Fruit fly (Drosophila melanogaster) whole organism, embryonic: ENCODE data around the gene Jhbp6.

Experiments used
- C15 ChIP-seq: fragments of 200-800 bp; sonication (Bioruptor generic); IDR thresholded peaks from 3 replicates; pipeline ENCODE4 v1.3.6; 2022; ENCODE audit warnings: missing biosample characterization, missing genetic modification characterization
- CG11085 ChIP-seq: fragments of 200-800 bp; sonication (Bioruptor generic); IDR thresholded peaks from 2 replicates; pipeline ENCODE4 v1.3.6; 2022; ENCODE audit warnings: missing biosample characterization, missing genetic modification characterization
- CG11723 ChIP-seq: fragments of 200-800 bp; sonication (Bioruptor generic); optimal IDR thresholded peaks from 2 replicates; lab custom pipeline; 2017; ENCODE audit warnings: missing biosample characterization, mild to moderate bottlenecking, missing genetic modification characterization
- CG12391 ChIP-seq: fragments of 200-800 bp; sonication (Bioruptor generic); optimal IDR thresholded peaks from 3 replicates; lab custom pipeline; 2018; ENCODE audit warnings: missing biosample characterization, mild to moderate bottlenecking, missing genetic modification characterization, moderate library complexity
- CG13894 ChIP-seq: fragments of 200-800 bp; sonication (Bioruptor generic); optimal IDR thresholded peaks from 3 replicates; lab custom pipeline; 2018; ENCODE audit warnings: missing biosample characterization, mild to moderate bottlenecking, missing genetic modification characterization, moderate library complexity
- CG14050 ChIP-seq: fragments of 200-800 bp; sonication (Bioruptor generic); IDR thresholded peaks from 3 replicates; pipeline ENCODE4 v1.3.6; 2022; ENCODE audit warnings: missing biosample characterization, missing genetic modification characterization
- CG17385 ChIP-seq: fragments of 200-800 bp; sonication (Bioruptor generic); optimal IDR thresholded peaks from 3 replicates; lab custom pipeline; 2018; ENCODE audit warnings: missing biosample characterization, mild to moderate bottlenecking, missing genetic modification characterization
- CG31365 ChIP-seq: fragments of 200-800 bp; sonication (Bioruptor generic); optimal IDR thresholded peaks from 2 replicates; lab custom pipeline; 2018; ENCODE audit warnings: missing biosample characterization, mild to moderate bottlenecking, missing genetic modification characterization
- CG3281 ChIP-seq: fragments of 200-800 bp; sonication (Bioruptor generic); optimal IDR thresholded peaks from 3 replicates; lab custom pipeline; 2017; ENCODE audit warnings: missing biosample characterization, mild to moderate bottlenecking, missing genetic modification characterization
- CG34224 ChIP-seq: fragments of 200-800 bp; sonication (Bioruptor generic); IDR thresholded peaks from 3 replicates; pipeline ENCODE4 v1.3.6; 2022; ENCODE audit warnings: missing biosample characterization, missing genetic modification characterization; ENCODE audit not compliant: partially characterized antibody
- CG34422 ChIP-seq: fragments of 200-800 bp; sonication (Bioruptor generic); IDR thresholded peaks from 3 replicates; pipeline ENCODE4 v1.3.6; 2022; ENCODE audit warnings: missing biosample characterization, missing genetic modification characterization
- CG42726 ChIP-seq: fragments of 200-800 bp; sonication (Bioruptor generic); IDR thresholded peaks from 2 replicates; pipeline ENCODE4 v1.3.6; 2022; ENCODE audit warnings: missing biosample characterization, missing genetic modification characterization; ENCODE audit not compliant: partially characterized antibody
- CG43689 ChIP-seq: fragments of 200-800 bp; sonication (Bioruptor generic); IDR thresholded peaks from 2 replicates; pipeline ENCODE4 v1.3.6; 2022; ENCODE audit warnings: missing biosample characterization, missing genetic modification characterization
- CG6689 ChIP-seq: fragments of 200-800 bp; sonication (Bioruptor generic); IDR thresholded peaks from 2 replicates; pipeline ENCODE4 v1.3.6; 2022; ENCODE audit warnings: missing biosample characterization, missing genetic modification characterization
- CG6854 ChIP-seq: fragments of 200-800 bp; sonication (Bioruptor generic); optimal IDR thresholded peaks from 3 replicates; lab custom pipeline; 2017; ENCODE audit warnings: missing biosample characterization, mild to moderate bottlenecking, missing genetic modification characterization
- CG7357 ChIP-seq: fragments of 200-800 bp; sonication (Bioruptor generic); IDR thresholded peaks from 3 replicates; pipeline ENCODE4 v1.3.6; 2022; ENCODE audit warnings: missing biosample characterization, missing genetic modification characterization
- CG7556 ChIP-seq: fragments of 200-800 bp; sonication (Bioruptor generic); optimal IDR thresholded peaks from 2 replicates; lab custom pipeline; 2017; ENCODE audit warnings: missing biosample characterization, mild to moderate bottlenecking, missing genetic modification characterization
- Dip3 ChIP-seq: fragments of 200-800 bp; sonication (Bioruptor generic); optimal IDR thresholded peaks from 3 replicates; lab custom pipeline; 2016; ENCODE audit warnings: missing biosample characterization, missing genetic modification characterization
- H2.0 ChIP-seq: fragments of 200-800 bp; sonication (Bioruptor generic); IDR thresholded peaks from 2 replicates; pipeline ENCODE4 v1.3.6; 2022; ENCODE audit warnings: missing biosample characterization, missing genetic modification characterization
- HLH54F ChIP-seq: fragments of 200-800 bp; sonication (Bioruptor generic); optimal IDR thresholded peaks from 3 replicates; lab custom pipeline; 2016; ENCODE audit warnings: missing biosample characterization, missing genetic modification characterization
- Lim3 ChIP-seq: fragments of 200-800 bp; sonication (Bioruptor generic); IDR thresholded peaks from 2 replicates; pipeline ENCODE4 v1.3.6; 2022; ENCODE audit warnings: missing biosample characterization, missing genetic modification characterization
- Oli ChIP-seq: fragments of 200-800 bp; sonication (Bioruptor generic); optimal IDR thresholded peaks from 2 replicates; lab custom pipeline; 2018; ENCODE audit warnings: missing biosample characterization, mild to moderate bottlenecking, missing genetic modification characterization, moderate library complexity
- Pdp1 ChIP-seq, 2 experiments: fragments of 200-800 bp; sonication (Bioruptor generic); optimal IDR thresholded peaks; 3 replicates each; lab custom pipeline; 2016; ENCODE audit warnings: missing biosample characterization in 2 of 2, missing genetic modification characterization in 2 of 2, mild to moderate bottlenecking in 1 of 2, moderate library complexity in 1 of 2
- Sry-β ChIP-seq: fragments of 200-800 bp; sonication (Bioruptor generic); optimal IDR thresholded peaks from 2 replicates; lab custom pipeline; 2018; ENCODE audit warnings: missing biosample characterization, mild to moderate bottlenecking, missing genetic modification characterization, moderate library complexity
- abd-A ChIP-seq: fragments of 200-800 bp; sonication (Bioruptor generic); optimal IDR thresholded peaks from 3 replicates; lab custom pipeline; 2019; ENCODE audit warnings: missing biosample characterization, mild to moderate bottlenecking, missing genetic modification characterization, moderate library complexity
- crc ChIP-seq: fragments of 200-800 bp; sonication (Bioruptor generic); optimal IDR thresholded peaks from 2 replicates; lab custom pipeline; 2016; ENCODE audit warnings: missing biosample characterization, missing genetic modification characterization
- dimm ChIP-seq: fragments of 200-800 bp; sonication (Bioruptor generic); IDR thresholded peaks from 2 replicates; pipeline ENCODE4 v1.3.6; 2022; ENCODE audit warnings: missing biosample characterization, missing genetic modification characterization
- dmrt99B ChIP-seq: fragments of 200-800 bp; sonication (Bioruptor generic); optimal IDR thresholded peaks from 2 replicates; lab custom pipeline; 2018; ENCODE audit warnings: missing biosample characterization, mild to moderate bottlenecking, missing genetic modification characterization, moderate library complexity
- ind ChIP-seq: fragments of 200-800 bp; sonication (Bioruptor generic); optimal IDR thresholded peaks from 3 replicates; lab custom pipeline; 2016; ENCODE audit warnings: missing biosample characterization, missing genetic modification characterization
- inv ChIP-seq: fragments of 200-800 bp; sonication (Bioruptor generic); IDR thresholded peaks from 2 replicates; pipeline ENCODE4 v1.3.6; 2022; ENCODE audit warnings: missing biosample characterization, missing genetic modification characterization; ENCODE audit not compliant: partially characterized antibody
- jumu ChIP-seq: fragments of 200-800 bp; sonication (Bioruptor generic); optimal IDR thresholded peaks from 3 replicates; lab custom pipeline; 2016; ENCODE audit warnings: missing biosample characterization, missing genetic modification characterization
- kah ChIP-seq: fragments of 200-800 bp; sonication (Bioruptor generic); optimal IDR thresholded peaks from 2 replicates; lab custom pipeline; 2018; ENCODE audit warnings: missing biosample characterization, mild to moderate bottlenecking, missing genetic modification characterization
- kni ChIP-seq: fragments of 200-800 bp; sonication (Bioruptor generic); optimal IDR thresholded peaks from 3 replicates; lab custom pipeline; 2017; ENCODE audit warnings: mild to moderate bottlenecking, missing biosample characterization, missing genetic modification reagents, missing genetic modification characterization
- lmd ChIP-seq: fragments of 200-800 bp; sonication (Bioruptor generic); IDR thresholded peaks from 2 replicates; pipeline ENCODE4 v1.3.6; 2022; ENCODE audit warnings: missing biosample characterization, missing genetic modification characterization
- lov ChIP-seq, 2 experiments: fragments of 200-800 bp in 1 of 2; fragments of >200 bp in 1 of 2; sonication (Bioruptor generic) in 1 of 2; IDR thresholded peaks in 1 of 2; optimal IDR thresholded peaks in 1 of 2; 2 replicates in 1 of 2; 3 replicates in 1 of 2; pipeline versions ENCODE4 v1.3.6 to Lab custom; 2017 to 2022; ENCODE audit warnings: missing biosample characterization in 1 of 2, missing genetic modification characterization in 1 of 2
- mam ChIP-seq: fragments of 200-800 bp; sonication (Bioruptor generic); optimal IDR thresholded peaks from 3 replicates; lab custom pipeline; 2016; ENCODE audit warnings: missing biosample characterization, missing genetic modification characterization
- mld ChIP-seq: fragments of 200-800 bp; sonication (Bioruptor generic); IDR thresholded peaks from 3 replicates; pipeline ENCODE4 v1.3.6; 2022; ENCODE audit warnings: missing biosample characterization, missing genetic modification characterization; ENCODE audit not compliant: partially characterized antibody
- peb ChIP-seq: fragments of 200-800 bp; sonication (Bioruptor generic); IDR thresholded peaks from 2 replicates; pipeline ENCODE4 v1.3.6; 2022; ENCODE audit warnings: missing biosample characterization, missing genetic modification characterization
- pita ChIP-seq: fragments of 200-800 bp; sonication (Bioruptor generic); optimal IDR thresholded peaks from 2 replicates; lab custom pipeline; 2017; ENCODE audit warnings: missing biosample characterization, mild to moderate bottlenecking, missing genetic modification characterization
- pzg ChIP-seq: fragments of 200-800 bp; sonication (Bioruptor generic); optimal IDR thresholded peaks from 3 replicates; lab custom pipeline; 2018; ENCODE audit warnings: missing biosample characterization, mild to moderate bottlenecking, missing genetic modification characterization, moderate library complexity
- salm ChIP-seq: fragments of 200-800 bp; sonication (Bioruptor generic); optimal IDR thresholded peaks from 2 replicates; lab custom pipeline; 2018; ENCODE audit warnings: missing biosample characterization, mild to moderate bottlenecking, missing genetic modification characterization
- shn ChIP-seq: fragments of 200-800 bp; sonication (Bioruptor generic); optimal IDR thresholded peaks from 3 replicates; lab custom pipeline; 2016; ENCODE audit warnings: missing biosample characterization, missing genetic modification characterization
- twi ChIP-seq: fragments of 200-800 bp; optimal IDR thresholded peaks from 2 replicates; lab custom pipeline; 2019; ENCODE audit warnings: missing biosample characterization, mild to moderate bottlenecking, missing genetic modification characterization, moderate library complexity
- unc-4 ChIP-seq: fragments of 200-800 bp; sonication (Bioruptor generic); IDR thresholded peaks from 2 replicates; pipeline ENCODE4 v1.3.6; 2022; ENCODE audit warnings: missing biosample characterization, missing genetic modification characterization; ENCODE audit not compliant: partially characterized antibody
- vnd ChIP-seq: fragments of 200-800 bp; sonication (Bioruptor generic); IDR thresholded peaks from 3 replicates; pipeline ENCODE4 v1.3.6; 2022; ENCODE audit warnings: missing biosample characterization, missing genetic modification characterization; ENCODE audit not compliant: partially characterized antibody
- vvl ChIP-seq: fragments of 200-800 bp; sonication (Bioruptor generic); IDR thresholded peaks from 2 replicates; pipeline ENCODE4 v1.3.6; 2022; ENCODE audit warnings: missing biosample characterization, missing genetic modification characterization
- wor ChIP-seq: fragments of 200-800 bp; sonication (Bioruptor generic); IDR thresholded peaks from 2 replicates; pipeline ENCODE4 v1.3.6; 2022; ENCODE audit warnings: missing biosample characterization, missing genetic modification characterization
- zen ChIP-seq: fragments of 200-800 bp; sonication (Bioruptor generic); optimal IDR thresholded peaks from 3 replicates; lab custom pipeline; 2018; ENCODE audit warnings: missing biosample characterization, mild to moderate bottlenecking, missing genetic modification characterization, moderate library complexity

Gene Jhbp6

DNA sequence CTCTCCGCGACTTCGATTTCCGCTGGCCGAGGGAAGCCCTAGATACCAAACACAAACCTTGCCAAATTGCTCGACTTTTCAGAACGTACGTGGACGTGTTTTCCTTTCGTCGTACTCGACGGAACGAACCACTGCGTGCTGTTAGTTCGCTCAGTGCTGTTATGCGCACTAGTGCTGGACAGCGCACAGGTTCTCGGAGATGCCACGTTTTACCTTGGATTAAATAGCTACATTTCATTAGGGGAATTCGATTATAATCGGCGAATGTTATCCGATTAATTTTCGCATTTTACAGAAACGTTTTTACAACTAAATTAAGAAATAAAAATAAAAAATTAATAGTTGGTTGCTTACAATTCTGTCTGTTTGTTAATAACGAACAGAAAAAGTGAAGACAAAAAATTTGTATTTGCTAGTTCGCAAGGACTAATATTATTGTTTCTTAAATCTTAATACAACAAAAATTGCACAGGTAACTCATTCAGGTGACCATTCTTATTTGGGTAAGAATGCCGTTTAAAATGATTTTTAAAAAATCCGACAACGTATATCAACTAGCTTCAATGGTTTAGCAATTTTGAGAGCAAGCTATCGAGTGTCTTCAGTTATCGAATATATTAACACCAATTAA is 47.5 kb downstream of the Jhbp6 start, which contains the start of the genes ArfGAP3 and CG32452:
Gene ArfGAP3, minus strand, starts transcription at position 441 of the 631 bp plus-strand sequence.
Gene CG32452, plus strand, starts transcription at position 592 of the 631 bp plus-strand sequence.
- peak; percentile 63 for TF ChIP-seq shn (GFP tag; lab: Kevin White, UChicago)
- peak; percentile 51 to 67 for TF ChIP-seq Pdp1 (GFP tag; optimal IDR thresholded peaks at IDR 0.05; lab: Kevin White, UChicago)
- TF ChIP-seq inv (GFP tag; lab: Robert Waterston, UW), result peak; percentile 47
- TF ChIP-seq dimm (GFP tag; lab: Robert Waterston, UW), result peak; percentile 22; the same call in 1 of the 2 replicates
- peak; percentile 76 for TF ChIP-seq CG7556 (GFP tag; lab: Kevin White, UChicago)
- TF ChIP-seq mam (GFP tag; lab: Kevin White, UChicago), result peak; percentile 76
- TF ChIP-seq CG7357 (GFP tag; lab: Robert Waterston, UW), result peak; percentile 53; the same call in 1 of the 3 replicates
- TF ChIP-seq lov (optimal IDR thresholded peaks at IDR 0.05; lab: Kevin White, UChicago), result no peak
- TF ChIP-seq lov (GFP tag; IDR thresholded peaks at IDR 0.05; lab: Robert Waterston, UW), result peak; percentile 45; the same call in 1 of the 3 replicates
- peak; percentile 59; the same call in 1 of the 2 replicates for TF ChIP-seq H2.0 (GFP tag; lab: Robert Waterston, UW)
- peak; percentile 66 for TF ChIP-seq zen (tag; lab: Kevin White, UChicago)
- TF ChIP-seq CG6689 (GFP tag; lab: Robert Waterston, UW), result peak; percentile 76
- TF ChIP-seq abd-A (tag; lab: Kevin White, UChicago), result no peak
- no peak for TF ChIP-seq Lim3
- TF ChIP-seq pzg (GFP tag; lab: Kevin White, UChicago), result peak; percentile 76
- TF ChIP-seq CG3281 (GFP tag; lab: Kevin White, UChicago), result peak; percentile 50
- TF ChIP-seq CG42726 (GFP tag; lab: Robert Waterston, UW), result no peak; the same call in 1 of the 2 replicates
- TF ChIP-seq Oli (tag; lab: Kevin White, UChicago), result peak; percentile 57
- peak; percentile 61 for TF ChIP-seq kah (GFP tag; lab: Kevin White, UChicago)
- peak; percentile 39 for TF ChIP-seq jumu (GFP tag; lab: Kevin White, UChicago)
- peak; percentile 57 for TF ChIP-seq Dip3 (GFP tag; lab: Kevin White, UChicago)
- TF ChIP-seq C15, result 0 out of 3 replicates have a peak, but pooled peaks have one; percentile 8
- peak; percentile 94 for TF ChIP-seq Sry-β
- peak; percentile 41 for TF ChIP-seq kni (GFP tag; lab: Kevin White, UChicago)
- peak; percentile 62 for TF ChIP-seq twi (tag; lab: Kevin White, UChicago)
- TF ChIP-seq HLH54F (GFP tag; lab: Kevin White, UChicago), result peak; percentile 68
- TF ChIP-seq CG43689, result 0 out of 2 replicates have a peak, but pooled peaks have one; percentile 27
- TF ChIP-seq CG17385, result peak; percentile 66
- TF ChIP-seq CG34422, result peak; percentile 47; the same call in 2 of the 3 replicates
- TF ChIP-seq CG11723 (GFP tag; lab: Kevin White, UChicago), result peak; percentile 37
- peak; percentile 68 for TF ChIP-seq CG34224 (GFP tag; lab: Robert Waterston, UW)
- TF ChIP-seq unc-4, result peak; percentile 58; the same call in 1 of the 2 replicates
- peak; percentile 26 for TF ChIP-seq crc (GFP tag; lab: Kevin White, UChicago)
- TF ChIP-seq peb (GFP tag; lab: Robert Waterston, UW), result no peak
- TF ChIP-seq wor (GFP tag; lab: Robert Waterston, UW), result peak; percentile 52
- TF ChIP-seq ind (GFP tag; lab: Kevin White, UChicago), result peak; percentile 78
- no peak for TF ChIP-seq CG31365
- TF ChIP-seq vnd (GFP tag; lab: Robert Waterston, UW), result peak; percentile 58; the same call in 1 of the 3 replicates
- peak; percentile 69 for TF ChIP-seq dmrt99B (tag; lab: Kevin White, UChicago)
- TF ChIP-seq vvl (GFP tag; lab: Robert Waterston, UW), result peak; percentile 77
- peak; percentile 61 for TF ChIP-seq CG14050
- peak; percentile 66 for TF ChIP-seq CG13894 (tag; lab: Kevin White, UChicago)
- peak; percentile 66 for TF ChIP-seq lmd (GFP tag; lab: Robert Waterston, UW)
- TF ChIP-seq pita (GFP tag; lab: Kevin White, UChicago), result no peak
- TF ChIP-seq CG11085 (GFP tag; lab: Robert Waterston, UW), result peak; percentile 72
- TF ChIP-seq CG6854 (GFP tag; lab: Kevin White, UChicago), result no peak
- TF ChIP-seq mld (GFP tag; lab: Robert Waterston, UW), result no peak
- no peak for TF ChIP-seq salm (tag; lab: Kevin White, UChicago)
- TF ChIP-seq CG12391 (tag; lab: Kevin White, UChicago), result peak; percentile 87
